Fruit fly (Drosophila melanogaster) whole organism, embryonic: ENCODE measurements around the gene Sfp78E.
A peak's percentile ranks its signal among the peaks of the same experiment; 100 is the strongest.

Experiments used
- Awh ChIP-seq: fragments of 200-800 bp; sonication (Bioruptor generic); IDR thresholded peaks from 2 replicates; pipeline ENCODE4, ENCODE4 v1.3.6; 2022; ENCODE audit warnings: missing biosample characterization, missing genetic modification characterization
- B-H1 ChIP-seq: fragments of 200-800 bp; sonication (Bioruptor generic); IDR thresholded peaks from 3 replicates; pipeline ENCODE4 v1.3.6; 2022; ENCODE audit warnings: missing biosample characterization, missing genetic modification characterization
- Bdp1 ChIP-seq: fragments of 200-800 bp; sonication (Bioruptor generic); optimal IDR thresholded peaks from 3 replicates; lab custom pipeline; 2016; ENCODE audit warnings: missing biosample characterization, missing genetic modification characterization
- Bteb2 ChIP-seq: fragments of 200-800 bp; sonication (Bioruptor generic); optimal IDR thresholded peaks from 2 replicates; lab custom pipeline; 2016; ENCODE audit warnings: missing biosample characterization, missing genetic modification characterization
- C15 ChIP-seq: fragments of 200-800 bp; sonication (Bioruptor generic); IDR thresholded peaks from 3 replicates; pipeline ENCODE4 v1.3.6; 2022; ENCODE audit warnings: missing biosample characterization, missing genetic modification characterization
- CG11560 ChIP-seq: fragments of 200-800 bp; sonication (Bioruptor generic); IDR thresholded peaks from 3 replicates; pipeline ENCODE4 v1.3.6; 2022; ENCODE audit warnings: missing biosample characterization, missing genetic modification characterization
- CG11696 ChIP-seq: fragments of 200-800 bp; sonication (Bioruptor generic); IDR thresholded peaks from 2 replicates; pipeline ENCODE4 v1.3.6; 2022; ENCODE audit warnings: missing biosample characterization, missing genetic modification characterization
- CG14710 ChIP-seq: fragments of 200-800 bp; sonication (Bioruptor generic); optimal IDR thresholded peaks from 3 replicates; lab custom pipeline; 2019; ENCODE audit warnings: missing biosample characterization, mild to moderate bottlenecking, missing genetic modification characterization, moderate library complexity
- CG14860 ChIP-seq: fragments of 200-800 bp; sonication (Bioruptor generic); IDR thresholded peaks from 3 replicates; pipeline ENCODE4 v1.3.6; 2022; ENCODE audit warnings: missing biosample characterization, missing genetic modification characterization; ENCODE audit not compliant: partially characterized antibody
- CG15011 ChIP-seq: fragments of 200-800 bp; sonication (Bioruptor generic); optimal IDR thresholded peaks from 3 replicates; lab custom pipeline; 2018; ENCODE audit warnings: missing biosample characterization, mild to moderate bottlenecking, missing genetic modification characterization
- CG16779 ChIP-seq: fragments of 200-800 bp; sonication (Bioruptor generic); IDR thresholded peaks from 2 replicates; pipeline ENCODE4 v1.3.6; 2022; ENCODE audit warnings: missing biosample characterization, missing genetic modification characterization
- CG18476 ChIP-seq: fragments of 200-800 bp; sonication (Bioruptor generic); optimal IDR thresholded peaks from 2 replicates; lab custom pipeline; 2016; ENCODE audit warnings: missing biosample characterization, mild to moderate bottlenecking, missing genetic modification characterization
- CG2116 ChIP-seq: fragments of 200-800 bp; sonication (Bioruptor generic); optimal IDR thresholded peaks from 3 replicates; lab custom pipeline; 2018; ENCODE audit warnings: missing biosample characterization, mild to moderate bottlenecking, missing genetic modification characterization
- CG2120 ChIP-seq: fragments of 200-800 bp; sonication (Bioruptor generic); optimal IDR thresholded peaks from 3 replicates; lab custom pipeline; 2016; ENCODE audit warnings: missing biosample characterization, missing genetic modification characterization
- CG2202 ChIP-seq: fragments of 200-800 bp; sonication (Bioruptor generic); optimal IDR thresholded peaks from 2 replicates; lab custom pipeline; 2018; ENCODE audit warnings: missing biosample characterization, mild to moderate bottlenecking, missing genetic modification characterization
- CG2678 ChIP-seq: fragments of 200-800 bp; sonication (Bioruptor generic); optimal IDR thresholded peaks from 3 replicates; lab custom pipeline; 2019; ENCODE audit warnings: missing biosample characterization, mild to moderate bottlenecking, missing genetic modification characterization, moderate library complexity
- CG42726 ChIP-seq: fragments of 200-800 bp; sonication (Bioruptor generic); IDR thresholded peaks from 2 replicates; pipeline ENCODE4 v1.3.6; 2022; ENCODE audit warnings: missing biosample characterization, missing genetic modification characterization; ENCODE audit not compliant: partially characterized antibody
- CG4617 ChIP-seq: fragments of 200-800 bp; sonication (Bioruptor generic); optimal IDR thresholded peaks from 3 replicates; lab custom pipeline; 2016; ENCODE audit warnings: missing biosample characterization, missing genetic modification characterization, borderline replicate concordance
- CG4707 ChIP-seq: fragments of 200-800 bp; sonication (Bioruptor generic); optimal IDR thresholded peaks from 2 replicates; lab custom pipeline; 2018; ENCODE audit warnings: missing biosample characterization, mild to moderate bottlenecking, missing genetic modification characterization, moderate library complexity
- CG4730 ChIP-seq: fragments of 200-800 bp; sonication (Bioruptor generic); IDR thresholded peaks from 2 replicates; pipeline ENCODE4 v1.3.6; 2022; ENCODE audit warnings: missing biosample characterization, missing genetic modification characterization
- CG5245 ChIP-seq: fragments of 200-800 bp; sonication (Bioruptor generic); optimal IDR thresholded peaks from 3 replicates; lab custom pipeline; 2016; ENCODE audit warnings: missing biosample characterization, missing genetic modification characterization
- CG6683 ChIP-seq: fragments of 200-800 bp; sonication (Bioruptor generic); optimal IDR thresholded peaks from 2 replicates; lab custom pipeline; 2017; ENCODE audit warnings: missing biosample characterization, mild to moderate bottlenecking, missing genetic modification characterization, missing genetic modification reagents
- CG6689 ChIP-seq: fragments of 200-800 bp; sonication (Bioruptor generic); IDR thresholded peaks from 2 replicates; pipeline ENCODE4 v1.3.6; 2022; ENCODE audit warnings: missing biosample characterization, missing genetic modification characterization
- CG8281 ChIP-seq: fragments of 200-800 bp; sonication (Bioruptor generic); optimal IDR thresholded peaks from 2 replicates; lab custom pipeline; 2018; ENCODE audit warnings: missing biosample characterization, mild to moderate bottlenecking, missing genetic modification characterization, moderate library complexity
- Dp ChIP-seq: fragments of 200-800 bp; sonication (Bioruptor generic); optimal IDR thresholded peaks from 2 replicates; lab custom pipeline; 2018; ENCODE audit warnings: missing biosample characterization, mild to moderate bottlenecking, missing genetic modification characterization, moderate library complexity
- Dref ChIP-seq: fragments of 200-800 bp; sonication (Bioruptor generic); IDR thresholded peaks from 2 replicates; pipeline ENCODE4 v1.3.6; 2022; ENCODE audit warnings: missing biosample characterization, missing genetic modification characterization
- Eip74EF ChIP-seq, 2 experiments: fragments of 200-800 bp in 1 of 2; fragments of >200 bp in 1 of 2; sonication (Bioruptor generic) in 1 of 2; optimal IDR thresholded peaks; 2 replicates each; lab custom pipeline; 2017 to 2019; ENCODE audit warnings: missing biosample characterization in 2 of 2, missing genetic modification characterization in 2 of 2, mild to moderate bottlenecking in 1 of 2, moderate library complexity in 1 of 2
- GATAe ChIP-seq: fragments of 200-800 bp; sonication (Bioruptor generic); conservative IDR thresholded peaks from 2 replicates; pipeline ENCODE4 v1.3.6; 2022; ENCODE audit warnings: missing biosample characterization, missing genetic modification characterization
- HLHmδ ChIP-seq: fragments of 200-800 bp; sonication (Bioruptor generic); optimal IDR thresholded peaks from 2 replicates; lab custom pipeline; 2018; ENCODE audit warnings: missing biosample characterization, mild to moderate bottlenecking, missing genetic modification characterization, moderate library complexity
- HmgZ ChIP-seq: fragments of 200-800 bp; sonication (Bioruptor generic); optimal IDR thresholded peaks from 2 replicates; lab custom pipeline; 2018; ENCODE audit warnings: missing biosample characterization, mild to moderate bottlenecking, missing genetic modification characterization
- Kr ChIP-seq: fragments of 200-800 bp; sonication (Bioruptor generic); optimal IDR thresholded peaks from 2 replicates; lab custom pipeline; 2017; ENCODE audit warnings: missing biosample characterization, mild to moderate bottlenecking, missing genetic modification characterization
- Lim3 ChIP-seq: fragments of 200-800 bp; sonication (Bioruptor generic); IDR thresholded peaks from 2 replicates; pipeline ENCODE4 v1.3.6; 2022; ENCODE audit warnings: missing biosample characterization, missing genetic modification characterization
- Lpt ChIP-seq: fragments of >200 bp; optimal IDR thresholded peaks from 2 replicates; lab custom pipeline; 2018; ENCODE audit warnings: missing biosample characterization, missing genetic modification characterization
- Max ChIP-seq: fragments of 200-800 bp; sonication (Bioruptor generic); optimal IDR thresholded peaks from 2 replicates; lab custom pipeline; 2016; ENCODE audit warnings: missing biosample characterization, mild to moderate bottlenecking, missing genetic modification characterization
- Med ChIP-seq: fragments of 200-800 bp; sonication (Bioruptor generic); peaks from one replicate; lab custom pipeline; 2016; ENCODE audit warnings: missing biosample characterization, missing genetic modification characterization, mild to moderate bottlenecking, inconsistent platforms, moderate library complexity
- NfI ChIP-seq: fragments of 200-800 bp; sonication (Bioruptor generic); optimal IDR thresholded peaks from 3 replicates; lab custom pipeline; 2018; ENCODE audit warnings: missing biosample characterization, mild to moderate bottlenecking, missing genetic modification characterization, moderate library complexity
- Rfx ChIP-seq: fragments of 200-800 bp; sonication (Bioruptor generic); IDR thresholded peaks from 2 replicates; pipeline ENCODE4 v1.3.6; 2022; ENCODE audit warnings: missing biosample characterization, missing genetic modification characterization
- Rx ChIP-seq: fragments of 200-800 bp; sonication (Bioruptor generic); IDR thresholded peaks from 2 replicates; pipeline ENCODE4 v1.3.6; 2022; ENCODE audit warnings: missing biosample characterization, missing genetic modification characterization
- Scr ChIP-seq: fragments of 200-800 bp; sonication (Bioruptor generic); IDR thresholded peaks from 2 replicates; pipeline ENCODE4 v1.3.6; 2022; ENCODE audit warnings: missing biosample characterization, missing genetic modification characterization; ENCODE audit not compliant: partially characterized antibody
- bowl ChIP-seq: fragments of 200-800 bp; sonication (Bioruptor generic); IDR thresholded peaks from 2 replicates; pipeline ENCODE4 v1.3.6; 2022; ENCODE audit warnings: missing biosample characterization, missing genetic modification characterization
- cas ChIP-seq: fragments of 200-800 bp; sonication (Bioruptor generic); IDR thresholded peaks from 2 replicates; pipeline ENCODE4 v1.3.6; 2022; ENCODE audit warnings: missing biosample characterization, missing genetic modification characterization
- chinmo ChIP-seq: fragments of 200-800 bp; sonication (Bioruptor generic); IDR thresholded peaks from 4 replicates; pipeline ENCODE4 v1.3.6; 2022; ENCODE audit warnings: missing biosample characterization, missing genetic modification characterization; ENCODE audit not compliant: partially characterized antibody
- fd64A ChIP-seq: fragments of 200-800 bp; sonication (Bioruptor generic); optimal IDR thresholded peaks from 3 replicates; lab custom pipeline; 2018; ENCODE audit warnings: missing biosample characterization, mild to moderate bottlenecking, missing genetic modification characterization
- ind ChIP-seq: fragments of 200-800 bp; sonication (Bioruptor generic); optimal IDR thresholded peaks from 3 replicates; lab custom pipeline; 2016; ENCODE audit warnings: missing biosample characterization, missing genetic modification characterization
- ken ChIP-seq: fragments of 200-800 bp; sonication (Bioruptor generic); IDR thresholded peaks from 3 replicates; pipeline ENCODE4 v1.3.6; 2022; ENCODE audit warnings: missing biosample characterization, missing genetic modification characterization
- maf-S ChIP-seq: fragments of 200-800 bp; sonication (Bioruptor generic); optimal IDR thresholded peaks from 2 replicates; lab custom pipeline; 2016; ENCODE audit warnings: missing biosample characterization, missing genetic modification characterization
- p53 ChIP-seq: fragments of 200-800 bp; sonication (Bioruptor generic); optimal IDR thresholded peaks from 2 replicates; lab custom pipeline; 2016; ENCODE audit warnings: missing biosample characterization, missing genetic modification characterization
- pnt ChIP-seq: fragments of 200-800 bp; sonication (Bioruptor generic); optimal IDR thresholded peaks from 3 replicates; lab custom pipeline; 2016; ENCODE audit warnings: missing biosample characterization, missing genetic modification characterization
- sob ChIP-seq: fragments of 200-800 bp; sonication (Bioruptor generic); IDR thresholded peaks from 2 replicates; pipeline ENCODE4 v1.3.6; 2022; ENCODE audit warnings: missing biosample characterization, missing genetic modification characterization
- wek ChIP-seq: fragments of 200-800 bp; sonication (Bioruptor generic); optimal IDR thresholded peaks from 3 replicates; lab custom pipeline; 2018; ENCODE audit warnings: missing biosample characterization, mild to moderate bottlenecking, missing genetic modification characterization, moderate library complexity
- zfh1 ChIP-seq: fragments of 200-800 bp; sonication (Bioruptor generic); IDR thresholded peaks from 3 replicates; pipeline ENCODE4 v1.3.6; 2022; ENCODE audit warnings: missing biosample characterization, missing genetic modification characterization

Sfp78E gene

dm6 chr3L:21652768-21653167, 31.1 kb downstream of the Sfp78E start (continued):
- TF ChIP-seq p53, result peak; percentile 19
- TF ChIP-seq CG4707 (GFP tag; lab: Kevin White, UChicago), result peak; percentile 36
- no peak for TF ChIP-seq fd64A
- no peak for TF ChIP-seq cas (GFP tag; lab: Robert Waterston, UW)
- peak; percentile 39 for TF ChIP-seq Dp (GFP tag; lab: Kevin White, UChicago)
- no peak for TF ChIP-seq CG2202
- peak; percentile 57 for TF ChIP-seq CG14710 (tag; lab: Kevin White, UChicago)
- TF ChIP-seq ind, result peak; percentile 71
- no peak for TF ChIP-seq wek (GFP tag; lab: Kevin White, UChicago)
- no peak for TF ChIP-seq CG15011 (GFP tag; lab: Kevin White, UChicago)
- peak; percentile 56 for TF ChIP-seq CG2678 (tag; lab: Kevin White, UChicago)
- TF ChIP-seq Scr (GFP tag; lab: Robert Waterston, UW), result no peak
- TF ChIP-seq pnt (GFP tag; lab: Kevin White, UChicago), result peak; percentile 70
- peak; percentile 60; the same call in 2 of the 3 replicates for TF ChIP-seq zfh1 (GFP tag; lab: Robert Waterston, UW)
- no peak for TF ChIP-seq HLHmδ (GFP tag; lab: Kevin White, UChicago)
- TF ChIP-seq GATAe (GFP tag; lab: Robert Waterston, UW), result no peak
- no peak for TF ChIP-seq CG11560 (tag; lab: Robert Waterston, UW)
- TF ChIP-seq CG2116 (GFP tag; lab: Kevin White, UChicago), result no peak
- TF ChIP-seq Eip74EF (GFP tag; optimal IDR thresholded peaks at IDR 0.05; lab: Kevin White, UChicago), result no peak
- no peak for TF ChIP-seq B-H1
- peak; percentile 87 for TF ChIP-seq CG5245 (GFP tag; lab: Kevin White, UChicago)
- peak; percentile 97 for TF ChIP-seq Med (GFP tag; lab: Kevin White, UChicago)
- TF ChIP-seq sob (GFP tag; lab: Robert Waterston, UW), result peak; percentile 70; the same call in 1 of the 2 replicates
- TF ChIP-seq Bdp1 (GFP tag; lab: Kevin White, UChicago), result no peak
- TF ChIP-seq HmgZ (tag; lab: Kevin White, UChicago), result peak; percentile 73
- peak; percentile 11 for TF ChIP-seq Bteb2 (GFP tag; lab: Kevin White, UChicago)
- no peak for TF ChIP-seq bowl
- no peak for TF ChIP-seq Awh (GFP tag; lab: Robert Waterston, UW)
- TF ChIP-seq CG16779 (GFP tag; lab: Robert Waterston, UW), result no peak
- no peak for TF ChIP-seq CG11696 (GFP tag; lab: Robert Waterston, UW)
- TF ChIP-seq CG6683, result no peak
- TF ChIP-seq CG8281 (tag; lab: Kevin White, UChicago), result no peak
- no peak for TF ChIP-seq Dref (GFP tag; lab: Robert Waterston, UW)
- no peak for TF ChIP-seq Lpt (GFP tag; lab: Kevin White, UChicago)
- peak; percentile 42 for TF ChIP-seq CG4617 (GFP tag; lab: Kevin White, UChicago)
- TF ChIP-seq Max, result no peak
- peak; percentile 76 for TF ChIP-seq CG2120 (GFP tag; lab: Kevin White, UChicago)
- TF ChIP-seq C15 (GFP tag; lab: Robert Waterston, UW), result no peak
- TF ChIP-seq CG14860 (GFP tag; lab: Robert Waterston, UW), result no peak
- peak; percentile 88 for TF ChIP-seq Rfx
- no peak; the same call in 1 of the 2 replicates for TF ChIP-seq CG6689 (GFP tag; lab: Robert Waterston, UW)
- no peak for TF ChIP-seq chinmo (GFP tag; lab: Robert Waterston, UW)
- TF ChIP-seq CG18476 (GFP tag; lab: Kevin White, UChicago), result no peak
- TF ChIP-seq ken (GFP tag; lab: Robert Waterston, UW), result peak; percentile 41; the same call in 1 of the 3 replicates
- 0 out of 2 replicates have a peak, but pooled peaks have one; percentile 12 for TF ChIP-seq Rx (GFP tag; lab: Robert Waterston, UW)
- TF ChIP-seq CG4730 (GFP tag; lab: Robert Waterston, UW), result 0 out of 2 replicates have a peak, but pooled peaks have one; percentile 18
- peak; percentile 79 for TF ChIP-seq CG42726 (GFP tag; lab: Robert Waterston, UW)
- TF ChIP-seq Lim3, result no peak
- no peak for TF ChIP-seq Kr (GFP tag; lab: Kevin White, UChicago)
- peak; percentile 75 for TF ChIP-seq NfI (GFP tag; lab: Kevin White, UChicago)
- TF ChIP-seq maf-S (GFP tag; lab: Kevin White, UChicago), result peak; percentile 30
